Fruit fly (Drosophila melanogaster) whole organism, wandering third instar larva: ENCODE results near the gene COX7AL.
A peak's percentile ranks its signal among the peaks of the same experiment; 100 is the strongest.

Source experiments
- Abd-B ChIP-seq: fragments of >200 bp; optimal IDR thresholded peaks from 2 replicates; lab custom pipeline; 2017; ENCODE audit warnings: missing biosample characterization, missing genetic modification characterization
- CG32264 ChIP-seq: fragments of 200-800 bp; sonication (Bioruptor generic); optimal IDR thresholded peaks from 2 replicates; lab custom pipeline; 2016; ENCODE audit warnings: missing biosample characterization, missing genetic modification characterization
- CG9705 ChIP-seq: fragments of 200-800 bp; sonication (Bioruptor generic); optimal IDR thresholded peaks from 2 replicates; lab custom pipeline; 2018; ENCODE audit warnings: missing biosample characterization, mild to moderate bottlenecking, missing genetic modification characterization
- CrebA ChIP-seq: fragments of 200-800 bp; sonication (Bioruptor generic); optimal IDR thresholded peaks from 2 replicates; lab custom pipeline; 2016; ENCODE audit warnings: missing biosample characterization, mild to moderate bottlenecking, missing genetic modification characterization, borderline replicate concordance
- Dfd ChIP-seq: fragments of >200 bp; optimal IDR thresholded peaks from 2 replicates; lab custom pipeline; 2017; ENCODE audit warnings: missing biosample characterization, missing genetic modification characterization
- HLH106 ChIP-seq: fragments of 200-800 bp; optimal IDR thresholded peaks from 3 replicates; lab custom pipeline; 2019; ENCODE audit warnings: missing biosample characterization, mild to moderate bottlenecking, missing genetic modification characterization, moderate library complexity
- Hnf4 ChIP-seq: fragments of 200-800 bp; sonication (Bioruptor generic); optimal IDR thresholded peaks from 2 replicates; lab custom pipeline; 2016; ENCODE audit warnings: missing biosample characterization, mild to moderate bottlenecking, missing genetic modification characterization
- Hr78 ChIP-seq: fragments of >200 bp; optimal IDR thresholded peaks from 2 replicates; lab custom pipeline; 2017; ENCODE audit warnings: missing biosample characterization, missing genetic modification characterization
- Hr83 ChIP-seq: fragments of 200-300 bp; sonication (Bioruptor generic); optimal IDR thresholded peaks from 2 replicates; lab custom pipeline; 2016; ENCODE audit warnings: missing biosample characterization, mild to moderate bottlenecking, missing genetic modification characterization, moderate library complexity; ENCODE audit not compliant: poor library complexity, severe bottlenecking
- Jra ChIP-seq: sonication (Bioruptor generic); optimal IDR thresholded peaks from 2 replicates; lab custom pipeline; 2016; ENCODE audit warnings: missing biosample characterization, missing genetic modification characterization
- Mio ChIP-seq: sonication (Bioruptor generic); optimal IDR thresholded peaks from 2 replicates; lab custom pipeline; 2016; ENCODE audit warnings: missing biosample characterization, missing genetic modification characterization
- OdsH ChIP-seq: fragments of 200-800 bp; sonication (Bioruptor generic); optimal IDR thresholded peaks from 2 replicates; lab custom pipeline; 2016; ENCODE audit warnings: missing biosample characterization, mild to moderate bottlenecking, missing genetic modification characterization
- Rel ChIP-seq, 2 experiments: fragments of 200-800 bp; sonication (Bioruptor generic) in 1 of 2; optimal IDR thresholded peaks; 2 replicates in 1 of 2; 3 replicates in 1 of 2; lab custom pipeline; 2016 to 2019; ENCODE audit warnings: mild to moderate bottlenecking in 2 of 2, missing biosample characterization in 2 of 2, missing genetic modification characterization in 2 of 2, moderate library complexity in 1 of 2
- Sp1 ChIP-seq: fragments of 200-800 bp; sonication (Bioruptor generic); optimal IDR thresholded peaks from 3 replicates; lab custom pipeline; 2019; ENCODE audit warnings: missing biosample characterization, mild to moderate bottlenecking, missing genetic modification characterization, moderate library complexity
- Vsx2 ChIP-seq: fragments of 200-300, 225-300 bp; sonication (Bioruptor generic); optimal IDR thresholded peaks from 2 replicates; lab custom pipeline; 2018; ENCODE audit warnings: missing biosample characterization, missing genetic modification characterization; ENCODE audit not compliant: partially characterized antibody
- br ChIP-seq: fragments of 200-800 bp; sonication (Bioruptor generic); optimal IDR thresholded peaks from 2 replicates; lab custom pipeline; 2016; ENCODE audit warnings: missing biosample characterization, missing genetic modification characterization
- brk ChIP-seq: fragments of 200-800 bp; sonication (Bioruptor generic); optimal IDR thresholded peaks from 2 replicates; lab custom pipeline; 2016; ENCODE audit warnings: missing biosample characterization, mild to moderate bottlenecking, missing genetic modification characterization
- dl ChIP-seq, 2 experiments: fragments of 175-275, 200-275 bp in 1 of 2; fragments of 200-275 bp in 1 of 2; sonication (Bioruptor generic); optimal IDR thresholded peaks; lab custom pipeline; 2018; ENCODE audit warnings: mild to moderate bottlenecking in 2 of 2, missing biosample characterization in 2 of 2, missing genetic modification characterization in 2 of 2, moderate library complexity in 2 of 2; ENCODE audit not compliant: partially characterized antibody in 2 of 2, insufficient read depth in 1 of 2
- dmrt93B ChIP-seq: fragments of 200-800 bp; sonication (Bioruptor generic); optimal IDR thresholded peaks from 2 replicates; lab custom pipeline; 2018; ENCODE audit warnings: missing biosample characterization, mild to moderate bottlenecking, missing genetic modification characterization
- ey ChIP-seq: fragments of 200-800 bp; sonication (Bioruptor generic); optimal IDR thresholded peaks from 2 replicates; lab custom pipeline; 2016; ENCODE audit warnings: missing biosample characterization, missing genetic modification characterization
- foxo ChIP-seq, 2 experiments: fragments of 200-800 bp; sonication (Bioruptor generic); optimal IDR thresholded peaks; 2 replicates in 1 of 2; 3 replicates in 1 of 2; lab custom pipeline; 2016 to 2017; ENCODE audit warnings: missing biosample characterization in 2 of 2, missing genetic modification characterization in 2 of 2
- fru ChIP-seq: fragments of 200-800 bp; sonication (Bioruptor generic); optimal IDR thresholded peaks from 3 replicates; lab custom pipeline; 2016; ENCODE audit warnings: missing biosample characterization, mild to moderate bottlenecking, missing genetic modification characterization
- h ChIP-seq: fragments of 200-800 bp; sonication (Bioruptor generic); optimal IDR thresholded peaks from 3 replicates; lab custom pipeline; 2016; ENCODE audit warnings: missing biosample characterization, mild to moderate bottlenecking, missing genetic modification characterization
- jim ChIP-seq: fragments of 175-275, 200-325 bp; sonication (Bioruptor generic); optimal IDR thresholded peaks from 2 replicates; lab custom pipeline; 2016; ENCODE audit warnings: missing biosample characterization, mild to moderate bottlenecking, missing genetic modification characterization
- lola ChIP-seq: fragments of >200 bp; optimal IDR thresholded peaks from 2 replicates; lab custom pipeline; 2017; ENCODE audit warnings: missing biosample characterization, missing genetic modification characterization
- pan ChIP-seq: fragments of >200 bp; optimal IDR thresholded peaks from 2 replicates; lab custom pipeline; 2017
- psq ChIP-seq: fragments of 200-800 bp; sonication (Bioruptor generic); optimal IDR thresholded peaks from 3 replicates; lab custom pipeline; 2017; ENCODE audit warnings: missing biosample characterization, mild to moderate bottlenecking, missing genetic modification characterization, moderate library complexity
- rgr ChIP-seq: fragments of 200-800 bp; sonication (Bioruptor generic); optimal IDR thresholded peaks from 3 replicates; lab custom pipeline; 2016; ENCODE audit warnings: missing biosample characterization, mild to moderate bottlenecking, missing genetic modification characterization
- sage ChIP-seq: fragments of 200-800 bp; sonication (Bioruptor generic); optimal IDR thresholded peaks from 2 replicates; lab custom pipeline; 2016; ENCODE audit warnings: missing biosample characterization, mild to moderate bottlenecking, missing genetic modification characterization
- sv ChIP-seq: fragments of 200-800 bp; sonication (Bioruptor generic); optimal IDR thresholded peaks from 3 replicates; lab custom pipeline; 2016; ENCODE audit warnings: missing biosample characterization, missing genetic modification characterization
- usp ChIP-seq: fragments of >200 bp; optimal IDR thresholded peaks from 2 replicates; lab custom pipeline; 2017; ENCODE audit warnings: missing biosample characterization, missing genetic modification characterization
- woc ChIP-seq: sonication (Bioruptor generic); optimal IDR thresholded peaks from 2 replicates; lab custom pipeline; 2016; ENCODE audit warnings: missing biosample characterization, mild to moderate bottlenecking, missing genetic modification characterization

COX7AL gene

DNA sequence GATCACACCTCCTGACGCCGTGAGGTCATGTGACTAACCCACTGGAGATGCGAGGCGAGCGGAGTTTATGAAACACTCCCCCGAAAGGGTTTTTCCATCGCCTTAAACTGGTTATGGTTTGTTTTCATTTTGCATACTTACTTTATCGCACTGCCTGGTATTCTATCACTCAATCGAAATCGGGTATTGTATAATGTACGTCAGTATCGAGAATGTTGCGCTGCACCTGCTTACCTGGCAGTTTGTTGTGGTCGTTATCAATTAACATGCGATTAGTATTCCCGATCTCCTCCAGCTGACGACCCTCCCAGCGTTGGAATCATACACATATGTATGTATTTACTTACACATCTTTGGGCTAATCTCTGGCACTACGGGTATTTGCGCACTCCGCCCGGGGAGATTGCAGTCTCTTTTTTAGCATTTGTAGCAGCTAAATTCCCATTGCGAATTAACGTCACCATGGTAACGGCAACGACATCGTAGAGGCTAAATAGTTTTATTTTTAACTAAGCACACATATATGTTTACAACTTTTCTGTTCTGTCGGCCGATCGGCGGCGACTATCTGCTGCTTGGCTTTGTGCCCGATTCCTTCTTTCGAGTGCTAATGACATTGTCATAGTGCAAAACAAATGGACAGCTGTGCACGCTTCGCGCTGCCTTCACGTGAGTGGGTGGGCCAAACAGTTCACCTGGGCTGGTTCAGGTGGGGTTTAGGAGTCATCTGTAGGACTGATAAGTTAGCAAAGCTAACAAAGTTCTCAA, 9.7 kb downstream of the COX7AL start:
- TF ChIP-seq Rel (GFP tag; optimal IDR thresholded peaks at IDR 0.05; lab: Kevin White, UChicago): no peak
- peak; percentile 73 for TF ChIP-seq Rel (tag; optimal IDR thresholded peaks at IDR 0.05; lab: Kevin White, UChicago)
- no peak for TF ChIP-seq CrebA (GFP tag; lab: Kevin White, UChicago)
- peak; percentile 16 for TF ChIP-seq Hr83
- TF ChIP-seq h (GFP tag; lab: Kevin White, UChicago): peak; percentile 30

dm6 chr3R:8353994-8354393, 10.5 kb downstream of the COX7AL start:
- TF ChIP-seq psq: no peak
- TF ChIP-seq dmrt93B: no peak
- TF ChIP-seq Vsx2 (GFP tag; lab: Kevin White, UChicago): no peak
- TF ChIP-seq Dfd: no peak
- no peak for TF ChIP-seq HLH106 (tag; lab: Kevin White, UChicago)
- TF ChIP-seq lola (GFP tag; lab: Kevin White, UChicago): no peak
- TF ChIP-seq CG9705 (GFP tag; lab: Kevin White, UChicago): no peak
- TF ChIP-seq CrebA (GFP tag; lab: Kevin White, UChicago): no peak
- no peak for TF ChIP-seq Jra (GFP tag; lab: Kevin White, UChicago)
- no peak for TF ChIP-seq jim
- TF ChIP-seq sage (GFP tag; lab: Kevin White, UChicago): no peak
- no peak for TF ChIP-seq dl (GFP tag; optimal IDR thresholded peaks at IDR 0.05; lab: Kevin White, UChicago; ENCODE audit: insufficient read depth in 1 of 2, partially characterized antibody in 2 of 2)
- TF ChIP-seq Hnf4 (GFP tag; lab: Kevin White, UChicago): no peak
- no peak for TF ChIP-seq Sp1 (GFP tag; lab: Kevin White, UChicago)
- TF ChIP-seq h (GFP tag; lab: Kevin White, UChicago): no peak
- no peak for TF ChIP-seq Rel (GFP tag; optimal IDR thresholded peaks at IDR 0.05; lab: Kevin White, UChicago)
- TF ChIP-seq Rel (tag; optimal IDR thresholded peaks at IDR 0.05; lab: Kevin White, UChicago): no peak
- TF ChIP-seq brk (GFP tag; lab: Kevin White, UChicago): no peak

- peak; percentile 18 for TF ChIP-seq CG32264 (GFP tag; lab: Kevin White, UChicago)
- TF ChIP-seq ey (GFP tag; lab: Kevin White, UChicago): peak; percentile 45
- no peak for TF ChIP-seq brk (GFP tag; lab: Kevin White, UChicago)
- TF ChIP-seq psq: peak; percentile 19
- peak; percentile 73 for TF ChIP-seq rgr (GFP tag; lab: Kevin White, UChicago)
- TF ChIP-seq CG9705 (GFP tag; lab: Kevin White, UChicago): peak; percentile 13
- TF ChIP-seq dmrt93B: peak; percentile 30
- TF ChIP-seq foxo (GFP tag; optimal IDR thresholded peaks at IDR 0.05; lab: Kevin White, UChicago): peak in 1 of 2 experiments; percentile 69
- peak; percentile 68 for TF ChIP-seq HLH106 (tag; lab: Kevin White, UChicago)
- TF ChIP-seq fru: peak; percentile 37
- TF ChIP-seq OdsH: peak; percentile 63
- TF ChIP-seq Hnf4 (GFP tag; lab: Kevin White, UChicago): peak; percentile 54
- no peak for TF ChIP-seq Rel (GFP tag; optimal IDR thresholded peaks at IDR 0.05; lab: Kevin White, UChicago)
- peak; percentile 80 for TF ChIP-seq Rel (tag; optimal IDR thresholded peaks at IDR 0.05; lab: Kevin White, UChicago)
- TF ChIP-seq Hr78 (GFP tag; lab: Kevin White, UChicago): no peak
- no peak for TF ChIP-seq Vsx2 (GFP tag; lab: Kevin White, UChicago)
- TF ChIP-seq pan (lab: Kevin White, UChicago): no peak
- TF ChIP-seq h (GFP tag; lab: Kevin White, UChicago): peak; percentile 60
- TF ChIP-seq br (GFP tag; lab: Kevin White, UChicago): peak; percentile 45
- peak; percentile 70 for TF ChIP-seq Sp1 (GFP tag; lab: Kevin White, UChicago)
- peak; percentile 17 for TF ChIP-seq Jra (GFP tag; lab: Kevin White, UChicago)
Observed at dm6 chr3R:8354458-8354857, 11.0 kb downstream of the COX7AL start.

DNA sequence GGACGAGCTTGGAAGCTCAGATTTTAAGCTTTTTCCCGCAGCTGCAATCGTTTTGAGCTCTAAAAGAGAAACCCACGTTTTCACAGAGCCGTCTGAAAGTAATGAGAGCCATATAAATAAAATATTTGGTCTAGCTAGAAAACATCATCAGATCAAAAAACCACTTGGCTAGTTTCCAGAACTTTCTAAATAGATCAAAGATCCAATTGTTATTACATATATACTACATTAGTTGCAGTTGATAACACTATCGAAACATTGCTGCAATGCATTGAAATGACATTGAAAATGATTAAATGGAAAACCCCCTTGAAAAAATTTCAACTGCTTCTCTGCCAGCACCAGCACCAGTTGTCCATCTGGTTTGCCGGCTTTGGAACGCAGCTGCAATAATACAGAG, 11.5 kb downstream of the COX7AL start:
- TF ChIP-seq CrebA (GFP tag; lab: Kevin White, UChicago) (no peak), jim (no peak), HLH106 (tag; lab: Kevin White, UChicago) (peak; percentile 43), Dfd (no peak), h (GFP tag; lab: Kevin White, UChicago) (peak; percentile 10), usp (GFP tag; lab: Kevin White, UChicago) (no peak), sv (no peak), rgr (GFP tag; lab: Kevin White, UChicago) (no peak), Mio (GFP tag; lab: Kevin White, UChicago) (no peak), Sp1 (GFP tag; lab: Kevin White, UChicago) (no peak), woc (GFP tag; lab: Kevin White, UChicago) (no peak), Abd-B (GFP tag; lab: Kevin White, UChicago) (no peak), br (GFP tag; lab: Kevin White, UChicago) (peak; percentile 9), ey (GFP tag; lab: Kevin White, UChicago) (peak; percentile 24), fru (no peak)
